Worm (Caenorhabditis elegans) whole organism, L1 larva: ENCODE data around the gene glr-4.

ENCODE experiments used
- isw-1 ChIP-seq: fragments of 200-800 bp; sonication (Bioruptor generic); IDR thresholded peaks from 2 replicates; pipeline ENCODE4 v1.3.6; 2022; ENCODE audit warnings: missing genetic modification characterization, missing compliant biosample characterization
- pqm-1 ChIP-seq: sonication (generic microtip); optimal IDR thresholded peaks from 3 replicates; lab custom pipeline; 2017; ENCODE audit warnings: missing biosample characterization, missing genetic modification characterization
- swsn-7 ChIP-seq: sonication (generic microtip); optimal IDR thresholded peaks from 2 replicates; lab custom pipeline; 2016; ENCODE audit warnings: missing genetic modification characterization, missing compliant biosample characterization
- unc-30 ChIP-seq: sonication (generic microtip); optimal IDR thresholded peaks from 2 replicates; lab custom pipeline; 2017; ENCODE audit warnings: missing biosample characterization, missing genetic modification characterization

DNA sequence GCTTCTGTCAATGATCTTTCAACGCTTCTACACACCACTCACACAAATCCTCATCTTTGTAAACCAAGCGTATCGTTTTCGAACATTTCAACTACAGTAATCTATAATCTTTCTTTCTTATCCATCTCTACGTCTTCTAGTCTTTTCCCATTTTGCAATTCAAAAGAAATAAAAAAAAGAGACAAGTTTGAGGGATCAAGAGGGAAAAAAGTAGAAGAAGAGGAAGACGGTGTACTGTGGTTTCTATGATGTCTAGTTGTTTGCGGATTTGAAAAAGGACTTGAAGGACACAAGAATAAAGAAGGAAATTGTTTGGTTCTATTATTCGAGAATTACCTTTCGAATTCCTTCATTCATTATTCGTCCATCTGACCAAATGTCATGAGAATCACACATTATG, 1.6 kb downstream of the glr-4 start:
- TF ChIP-seq isw-1 (no peak), swsn-7 (tag; lab: Kevin White, UChicago) (no peak), unc-30 (no peak), pqm-1 (tag; lab: Kevin White, UChicago) (no peak)
